Fruit fly (Drosophila melanogaster) S2 (cell line): ENCODE results near the gene CG43774.

Experiments
- CG8478 ChIP-seq: fragments of >200 bp; optimal IDR thresholded peaks from 2 replicates; lab custom pipeline; 2018
- CTCF ChIP-seq, 2 experiments: fragments of >200 bp; optimal IDR thresholded peaks; 2 replicates each; lab custom pipeline; 2018

CG43774 gene

DNA sequence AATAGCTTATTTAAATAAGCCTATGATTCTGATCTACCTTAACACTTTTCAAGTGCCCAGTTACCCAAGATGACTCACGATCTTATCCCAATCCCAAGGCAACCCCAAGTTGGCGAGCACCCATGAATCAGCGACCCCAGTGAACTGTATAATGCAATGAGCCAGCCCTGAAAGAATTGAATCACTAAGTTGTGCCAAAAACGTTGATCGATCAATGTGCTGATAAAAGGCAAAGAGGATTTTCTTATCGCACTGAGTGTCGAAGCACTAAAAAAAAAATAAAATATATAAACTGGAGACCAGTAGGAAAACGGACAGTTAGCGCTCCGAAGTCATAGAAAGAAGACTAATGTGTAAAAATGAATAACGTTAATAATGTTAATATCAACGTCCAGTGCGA is at the start of gene CG43774:
TSS of gene CG43774 (plus strand) at position 301 of the 400 bp plus-strand sequence.
- TF ChIP-seq CTCF (optimal IDR thresholded peaks at IDR 0.05; lab: Kevin White, UChicago): no peak
- TF ChIP-seq CG8478 (lab: Kevin White, UChicago): no peak

DNA sequence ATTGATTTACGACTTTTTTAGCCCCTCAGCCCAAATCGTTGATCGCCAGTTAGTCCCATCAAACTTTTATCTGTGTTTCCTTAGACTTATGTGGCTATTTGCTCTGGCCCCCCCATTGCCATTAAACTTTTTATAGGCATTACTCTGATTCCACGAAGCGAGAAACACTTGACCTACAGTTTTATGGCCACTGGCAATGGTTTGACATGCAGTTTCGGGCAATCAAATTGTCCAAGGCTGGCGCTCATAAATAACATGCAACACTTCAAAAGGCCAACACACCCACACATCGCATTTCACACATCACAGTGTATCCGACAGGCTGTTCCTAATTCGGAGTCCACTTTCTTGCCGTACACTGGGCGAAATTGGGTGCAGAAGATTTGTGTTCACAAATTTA is 40.1 kb upstream of the CG43774 start:
- TF ChIP-seq CTCF (optimal IDR thresholded peaks at IDR 0.05; lab: Kevin White, UChicago): no peak
- TF ChIP-seq CG8478 (lab: Kevin White, UChicago): no peak

DNA sequence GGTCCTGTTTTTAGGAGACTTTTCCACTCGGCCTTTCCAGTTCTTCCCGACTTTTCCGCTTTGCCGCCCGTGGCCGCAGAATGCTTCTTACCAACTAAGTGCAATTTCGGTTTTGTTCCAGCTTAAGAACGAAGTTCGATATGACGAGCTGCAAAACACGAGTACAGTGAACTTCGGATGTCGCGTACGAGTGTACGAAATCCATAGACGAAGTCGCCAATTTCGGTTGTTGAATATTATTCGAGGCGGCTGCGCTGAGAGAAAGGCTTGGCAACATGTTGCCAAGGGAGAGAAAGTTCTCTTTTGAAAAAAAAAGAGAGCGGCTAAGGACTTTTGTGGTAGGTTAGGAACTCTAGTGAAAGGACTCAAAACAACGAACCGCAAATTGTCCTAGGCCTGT is 16.8 kb upstream of the CG43774 start, which contains the start of gene fred:
TSS of gene fred (minus strand) at position 76 of the 400 bp plus-strand sequence.
- no peak for TF ChIP-seq CG8478 (lab: Kevin White, UChicago)
- no peak for TF ChIP-seq CTCF (optimal IDR thresholded peaks at IDR 0.05; lab: Kevin White, UChicago)

DNA sequence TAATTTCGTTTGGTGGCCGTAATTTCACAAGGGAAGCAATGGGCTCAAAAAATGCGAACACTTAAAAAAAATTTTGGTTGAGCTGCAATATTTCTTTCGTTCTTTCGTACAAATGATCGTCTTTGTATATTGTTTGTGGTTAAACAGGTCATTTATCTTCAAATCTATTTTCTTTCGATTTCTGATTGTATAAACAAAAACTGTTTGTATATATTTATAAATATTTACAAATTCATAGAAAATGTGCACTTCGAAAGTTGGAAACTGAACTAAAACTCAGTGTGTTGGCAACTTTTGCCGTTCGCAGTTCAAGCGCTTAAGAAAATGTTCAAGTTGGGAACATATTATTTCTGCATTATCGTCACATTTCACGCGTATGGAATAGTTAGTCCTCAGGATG is 8.7 kb upstream of the CG43774 start, which contains the start of gene CG43797:
TSS of gene CG43797 (plus strand) at position 301 of the 400 bp plus-strand sequence.
- TF ChIP-seq CTCF (optimal IDR thresholded peaks at IDR 0.05; lab: Kevin White, UChicago) (no peak), CG8478 (lab: Kevin White, UChicago) (no peak)

DNA sequence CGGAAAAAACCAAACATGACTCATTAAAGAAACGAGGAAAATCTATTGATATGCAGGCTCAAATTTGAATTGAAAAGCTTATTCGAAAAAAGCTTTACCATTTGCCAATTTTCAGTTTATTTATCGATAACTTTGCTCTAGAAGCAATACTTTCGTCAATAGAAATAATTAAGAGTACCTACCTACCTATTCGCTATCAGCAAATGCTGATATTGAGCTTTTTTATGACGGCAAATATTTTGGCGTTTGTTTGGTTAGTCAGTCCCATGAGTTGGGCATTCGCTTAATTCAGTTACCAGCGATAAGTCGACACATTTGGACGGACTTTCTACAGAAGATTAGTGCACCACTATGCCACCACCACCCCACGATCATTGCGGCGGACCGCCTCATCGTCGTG is 4.7 kb upstream of the CG43774 start, which contains the start of gene CG34176:
TSS of gene CG34176 (plus strand) at position 301 of the 400 bp plus-strand sequence.
- no peak for TF ChIP-seq CTCF (optimal IDR thresholded peaks at IDR 0.05; lab: Kevin White, UChicago)
- TF ChIP-seq CG8478 (lab: Kevin White, UChicago): no peak

DNA sequence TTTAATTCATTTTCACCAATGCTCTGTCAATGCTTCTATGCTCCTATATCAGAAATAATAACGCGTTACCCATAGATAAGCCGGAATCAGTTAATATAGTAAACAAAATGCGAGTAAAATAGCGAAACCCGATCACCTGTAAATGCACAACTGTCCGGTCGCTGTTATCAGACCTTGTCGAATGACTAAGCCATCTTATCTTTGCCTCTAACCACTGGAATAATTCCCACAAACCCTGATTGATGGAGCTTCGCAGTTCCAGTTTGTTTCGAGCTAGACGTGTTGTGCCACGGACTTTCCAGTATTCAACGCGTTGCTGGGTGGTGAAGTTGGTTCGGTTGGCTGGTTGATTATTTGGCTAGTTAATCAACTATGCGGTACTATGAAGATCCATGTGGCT is 3.8 kb upstream of the CG43774 start, which contains the start of gene CG15422:
TSS of gene CG15422 (plus strand) at position 301 of the 400 bp plus-strand sequence.
- no peak for TF ChIP-seq CG8478 (lab: Kevin White, UChicago)
- no peak for TF ChIP-seq CTCF (optimal IDR thresholded peaks at IDR 0.05; lab: Kevin White, UChicago)

DNA sequence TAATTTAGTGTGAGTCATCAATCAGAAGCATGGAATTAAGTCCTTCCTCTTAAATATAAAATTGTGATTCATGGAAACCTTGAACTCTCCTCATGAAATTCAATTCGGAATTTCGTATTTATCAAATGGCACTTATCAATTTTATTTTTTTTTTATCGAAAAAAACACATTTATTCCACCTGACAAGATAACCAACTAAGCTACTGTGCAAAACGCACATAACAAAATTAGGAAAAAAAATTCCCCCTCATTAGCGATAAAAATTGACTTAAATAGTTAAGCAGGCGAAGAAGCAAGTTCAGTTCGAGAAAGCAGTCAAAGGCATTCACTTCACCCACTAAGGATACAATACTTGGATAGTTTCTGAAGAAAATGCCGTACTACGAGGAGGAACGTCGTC is 2.7 kb upstream of the CG43774 start, which contains the start of gene CG15423:
TSS of gene CG15423 (plus strand) at position 301 of the 400 bp plus-strand sequence.
- TF ChIP-seq CG8478 (lab: Kevin White, UChicago) (no peak), CTCF (optimal IDR thresholded peaks at IDR 0.05; lab: Kevin White, UChicago) (no peak)

DNA sequence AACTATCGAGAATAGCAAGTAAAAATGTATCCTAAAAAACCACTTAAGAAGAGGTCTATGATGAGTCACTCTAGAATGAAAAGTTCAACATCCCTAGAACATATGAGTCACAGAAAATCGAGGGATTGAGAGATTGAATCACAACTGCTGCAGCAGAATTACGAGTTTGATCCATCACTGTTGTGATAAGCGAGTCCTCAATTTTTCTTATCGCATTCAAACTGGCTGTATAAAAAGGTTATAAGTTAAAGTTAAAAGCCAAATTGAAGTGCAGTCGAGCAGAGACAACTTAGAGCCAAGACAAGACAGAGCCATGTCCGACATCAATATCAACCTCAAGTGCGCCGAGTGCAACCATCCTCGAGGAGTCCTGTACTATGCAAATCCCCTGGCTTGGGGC is 1.1 kb upstream of the CG43774 start, which contains the start of gene CG43773:
TSS of gene CG43773 (plus strand) at position 301 of the 400 bp plus-strand sequence.
- TF ChIP-seq CG8478 (lab: Kevin White, UChicago): no peak
- no peak for TF ChIP-seq CTCF (optimal IDR thresholded peaks at IDR 0.05; lab: Kevin White, UChicago)

DNA sequence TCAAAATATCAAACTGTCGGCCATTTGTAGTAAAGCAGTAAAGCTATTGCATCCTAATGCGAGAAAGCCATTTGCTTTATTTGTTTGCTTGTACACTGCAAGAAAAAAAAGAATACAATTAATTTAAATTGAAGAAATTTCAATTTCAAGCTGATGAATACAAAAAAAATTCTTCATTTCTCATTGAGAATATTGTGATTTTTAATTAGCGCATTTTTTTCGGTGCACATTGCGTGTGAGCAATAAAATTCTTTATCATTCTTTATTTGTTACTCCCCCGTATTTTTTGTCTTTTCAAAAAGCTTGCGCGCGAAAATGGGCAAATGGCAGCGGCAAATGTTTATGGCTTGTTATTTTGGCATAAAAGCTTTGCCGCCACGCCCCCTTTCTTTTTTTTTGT is 3.6 kb downstream of the CG43774 start:
- TF ChIP-seq CG8478 (lab: Kevin White, UChicago): no peak

DNA sequence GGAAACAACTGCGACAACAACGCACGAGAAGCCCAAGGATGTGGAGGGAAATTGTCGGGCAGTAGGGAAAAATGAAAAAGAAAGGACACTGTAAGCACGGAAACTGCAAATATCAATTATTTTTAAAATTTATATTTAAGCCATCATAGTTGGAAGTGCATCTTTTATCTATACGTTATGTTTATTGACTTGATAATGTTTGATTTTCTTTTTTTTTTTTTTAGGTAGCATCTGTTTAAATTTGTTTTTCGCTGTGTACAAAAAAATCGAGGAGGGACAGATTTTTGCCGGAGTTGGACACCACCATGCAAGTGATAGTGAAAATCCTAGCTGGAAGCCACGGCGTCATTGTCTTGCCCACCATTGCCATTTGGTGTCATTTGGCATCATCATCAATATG is 10.7 kb downstream of the CG43774 start:
- TF ChIP-seq CG8478 (lab: Kevin White, UChicago) (no peak), CTCF (optimal IDR thresholded peaks at IDR 0.05; lab: Kevin White, UChicago) (no peak)

DNA sequence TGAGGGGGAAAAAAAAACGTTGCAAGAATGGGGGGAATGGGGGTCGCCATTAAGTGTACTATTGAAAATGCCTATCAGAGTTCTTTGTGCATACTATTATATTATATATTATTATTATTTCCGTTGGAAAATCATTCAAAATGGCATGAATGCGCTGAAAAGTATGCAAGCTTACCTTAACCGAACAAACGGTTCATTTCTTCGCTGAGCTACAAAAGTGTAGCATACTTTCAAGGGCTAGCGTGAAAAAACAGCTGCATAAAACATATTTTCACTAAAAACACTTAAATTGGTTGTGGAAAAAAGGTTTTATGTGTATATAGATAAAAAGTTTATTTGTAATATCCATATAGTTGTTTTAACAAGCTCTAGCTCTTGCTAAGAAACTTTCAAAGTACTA is 11.3 kb downstream of the CG43774 start:
- TF ChIP-seq CG8478 (lab: Kevin White, UChicago) (no peak), CTCF (optimal IDR thresholded peaks at IDR 0.05; lab: Kevin White, UChicago) (peak in 1 of 2 experiments; percentile 41)

DNA sequence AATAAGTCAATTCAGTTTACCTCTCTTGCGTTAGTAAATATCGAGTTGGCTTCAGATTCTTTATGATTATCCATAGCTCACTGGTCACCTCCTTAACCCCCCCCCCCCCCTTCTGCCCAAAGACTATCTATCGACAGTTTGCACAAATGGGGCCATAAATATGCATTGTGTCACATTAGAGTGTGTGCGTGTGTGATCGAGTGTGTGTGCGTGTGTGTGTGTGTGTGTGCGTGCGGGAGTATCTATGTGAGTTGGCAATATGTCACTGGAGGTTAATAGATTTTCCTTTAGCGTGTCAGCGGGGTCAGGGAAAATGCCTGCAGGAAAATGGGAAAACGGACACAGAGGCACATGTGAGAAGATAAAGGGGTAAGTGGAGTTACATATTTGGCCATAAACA is 11.7 kb downstream of the CG43774 start:
- no peak for TF ChIP-seq CG8478 (lab: Kevin White, UChicago)
- TF ChIP-seq CTCF (optimal IDR thresholded peaks at IDR 0.05; lab: Kevin White, UChicago): no peak

DNA sequence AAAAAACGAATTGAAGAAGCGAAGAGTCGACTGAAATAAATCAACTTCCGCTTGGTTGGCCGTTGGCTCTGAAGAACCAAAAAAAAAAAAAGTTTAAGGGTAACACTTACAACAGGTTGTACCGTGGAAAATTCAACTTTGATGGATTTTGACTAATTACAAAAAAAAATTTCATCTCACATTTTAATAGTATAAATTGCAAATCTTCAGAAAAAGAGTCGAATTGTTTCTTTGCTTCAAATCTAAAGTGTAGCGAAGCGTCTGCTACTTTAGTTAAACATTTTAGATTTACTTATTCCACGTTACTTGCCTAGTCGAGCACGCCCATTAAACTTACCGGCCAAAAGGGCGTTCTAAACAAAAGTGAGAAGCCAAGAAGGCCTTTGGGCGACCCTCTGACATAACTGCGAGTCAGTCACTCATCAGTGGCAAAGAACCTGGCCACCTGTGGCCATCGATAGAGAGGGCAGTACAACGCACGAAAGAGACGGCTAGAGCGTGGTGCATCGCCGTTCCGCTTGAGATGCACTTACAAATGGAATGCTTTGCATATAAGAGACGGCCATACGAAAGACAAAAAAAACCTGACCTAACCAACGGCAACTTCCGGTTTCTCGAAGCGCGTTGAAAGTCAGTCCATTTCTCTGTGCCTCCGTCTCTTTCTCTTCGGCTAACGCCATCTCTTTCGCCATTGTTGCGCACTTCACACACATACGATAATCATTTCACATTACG is 13.3 kb downstream of the CG43774 start:
- TF ChIP-seq CTCF (optimal IDR thresholded peaks at IDR 0.05; lab: Kevin White, UChicago) (no peak), CG8478 (lab: Kevin White, UChicago) (no peak)

DNA sequence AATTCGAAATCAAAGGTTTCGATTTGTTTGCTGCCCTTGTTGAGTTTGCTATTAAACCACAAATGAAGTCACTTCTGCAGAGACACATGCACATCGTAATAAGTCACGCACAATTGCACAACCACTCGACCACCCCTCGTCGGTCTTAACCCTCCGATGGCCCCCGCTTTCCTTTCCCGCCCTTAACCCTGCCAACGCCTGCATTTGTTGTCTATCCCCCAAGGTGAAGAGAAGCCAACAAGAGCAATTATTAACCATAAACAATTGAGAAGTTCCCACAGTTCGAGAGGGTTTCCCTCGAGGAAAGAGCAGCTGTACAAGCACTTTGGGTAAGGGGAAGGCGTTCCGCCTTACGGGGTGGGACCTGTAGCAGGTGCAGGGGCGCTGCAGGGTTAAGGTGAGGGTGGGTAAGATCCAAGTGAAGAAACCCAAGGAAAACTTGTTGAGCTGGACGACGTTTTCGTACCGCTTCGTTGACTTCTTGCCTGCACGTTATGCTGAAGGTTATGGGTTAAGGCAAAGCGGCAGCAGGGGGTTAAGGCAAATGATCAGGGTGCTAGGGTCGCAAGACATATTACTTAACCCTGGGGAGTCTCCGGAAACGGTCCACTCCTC is 15.0 kb downstream of the CG43774 start:
- no peak for TF ChIP-seq CG8478 (lab: Kevin White, UChicago)
- no peak for TF ChIP-seq CTCF (optimal IDR thresholded peaks at IDR 0.05; lab: Kevin White, UChicago)

DNA sequence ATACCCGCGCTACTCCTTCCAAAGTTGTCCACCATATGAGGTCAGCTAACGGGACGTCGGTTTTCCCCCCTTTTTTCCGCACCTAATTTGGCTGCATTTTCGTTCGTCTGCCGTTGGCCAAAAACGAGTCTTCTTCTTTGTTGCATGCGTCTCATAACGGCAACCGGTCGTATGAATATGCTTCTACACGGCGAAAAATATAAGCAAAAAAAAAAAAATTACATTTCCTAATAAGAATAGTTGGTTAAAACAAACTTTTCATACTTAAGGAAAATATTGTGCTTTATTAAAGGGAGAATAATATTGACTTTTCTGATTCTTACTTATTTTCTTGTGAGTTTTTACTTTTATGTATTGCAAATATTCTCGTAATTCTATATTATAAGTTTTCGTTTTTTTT is 16.6 kb downstream of the CG43774 start:
- TF ChIP-seq CTCF (optimal IDR thresholded peaks at IDR 0.05; lab: Kevin White, UChicago) (no peak), CG8478 (lab: Kevin White, UChicago) (no peak)
